Worm (Caenorhabditis elegans): ENCODE measurements around the gene T05C12.4.

T05C12.4 gene

ce11 chrII:8129495-8130010 is 50.6 kb downstream of the T05C12.4 start, which contains the start of gene ulp-4:
TSS of gene ulp-4 (plus strand) at chrII:8129960.
- TF ChIP-seq flt-1 (GFP tag; IDR thresholded peaks at IDR 0.05) = no peak
- TF ChIP-seq hmbx-1 (tag; optimal IDR thresholded peaks at IDR 0.05) = no peak
- no peak for TF ChIP-seq aly-1 (tag; optimal IDR thresholded peaks at IDR 0.05)
- no peak for TF ChIP-seq hnd-1 (tag; optimal IDR thresholded peaks at IDR 0.05)
- no peak for TF ChIP-seq B0310.2 (tag; optimal IDR thresholded peaks at IDR 0.05)
- TF ChIP-seq tbx-11 (GFP tag; IDR thresholded peaks at IDR 0.05) = no peak
- no peak for TF ChIP-seq ama-1 (optimal IDR thresholded peaks at IDR 0.05)
- TF ChIP-seq pes-1 (GFP tag; IDR thresholded peaks at IDR 0.05) = no peak
- no peak for TF ChIP-seq ceh-13 (GFP tag; optimal IDR thresholded peaks at IDR 0.05)
- TF ChIP-seq hmg-4 (GFP tag; optimal IDR thresholded peaks at IDR 0.05) = no peak
- TF ChIP-seq ets-7 (tag; optimal IDR thresholded peaks at IDR 0.05) = no peak
- TF ChIP-seq tra-4 (tag; optimal IDR thresholded peaks at IDR 0.05) = no peak
- no peak for TF ChIP-seq sea-1 (GFP tag; conservative IDR thresholded peaks at IDR 0.05)
- TF ChIP-seq ceh-36 (tag; optimal IDR thresholded peaks at IDR 0.05) = no peak

ce11 chrII:8129040-8129387 is 51.2 kb downstream of the T05C12.4 start:
- TF ChIP-seq tra-4 (tag; optimal IDR thresholded peaks at IDR 0.05) = no peak
- TF ChIP-seq hmg-4 (GFP tag; optimal IDR thresholded peaks at IDR 0.05) = peak; percentile 13

ce11 chrII:8128273-8129039 is 51.7 kb downstream of the T05C12.4 start:
- TF ChIP-seq flt-1 (GFP tag; IDR thresholded peaks at IDR 0.05) = 0 out of 2 replicates have a peak, but pooled peaks have one; percentile 43
- TF ChIP-seq hnd-1 (tag; optimal IDR thresholded peaks at IDR 0.05) = no peak
- peak; percentile 76 for TF ChIP-seq aly-1 (tag; optimal IDR thresholded peaks at IDR 0.05)
- no peak for TF ChIP-seq tra-4 (tag; optimal IDR thresholded peaks at IDR 0.05)
- TF ChIP-seq ets-7 (tag; optimal IDR thresholded peaks at IDR 0.05) = peak; percentile 35
- no peak for TF ChIP-seq B0310.2 (tag; optimal IDR thresholded peaks at IDR 0.05)
- TF ChIP-seq ama-1 (optimal IDR thresholded peaks at IDR 0.05) = no peak
- peak; percentile 38; the same call in 1 of the 2 replicates for TF ChIP-seq pes-1 (GFP tag; IDR thresholded peaks at IDR 0.05)
- TF ChIP-seq hmbx-1 (tag; optimal IDR thresholded peaks at IDR 0.05) = no peak
- peak; percentile 50; the same call in 1 of the 2 replicates for TF ChIP-seq tbx-37 (GFP tag; conservative IDR thresholded peaks at IDR 0.05)
- no peak for TF ChIP-seq tbx-11 (GFP tag; IDR thresholded peaks at IDR 0.05)
- TF ChIP-seq scrt-1 (GFP tag; IDR thresholded peaks at IDR 0.05) = peak; percentile 64; the same call in 1 of the 2 replicates
- 0 out of 2 replicates have a peak, but pooled peaks have one; percentile 32 for TF ChIP-seq sea-1 (GFP tag; conservative IDR thresholded peaks at IDR 0.05)
- TF ChIP-seq F13C5.2 (tag; optimal IDR thresholded peaks at IDR 0.05) = peak; percentile 64
- peak; percentile 91 for TF ChIP-seq hmg-4 (GFP tag; optimal IDR thresholded peaks at IDR 0.05)
- TF ChIP-seq ceh-13 (GFP tag; optimal IDR thresholded peaks at IDR 0.05) = no peak
- TF ChIP-seq ceh-36 (tag; optimal IDR thresholded peaks at IDR 0.05) = no peak

- TF ChIP-seq scrt-1 (GFP tag; IDR thresholded peaks at IDR 0.05) (no peak), ceh-36 (tag; optimal IDR thresholded peaks at IDR 0.05) (no peak), B0310.2 (tag; optimal IDR thresholded peaks at IDR 0.05) (no peak), hmg-4 (GFP tag; optimal IDR thresholded peaks at IDR 0.05) (no peak), aly-1 (tag; optimal IDR thresholded peaks at IDR 0.05) (no peak), sea-1 (GFP tag; conservative IDR thresholded peaks at IDR 0.05) (no peak)
Measured at ce11 chrII:8127794-8128193, 52.4 kb downstream of the T05C12.4 start.

Measured in whole organism, early embryonic.